Worm (Caenorhabditis elegans) whole organism, L3 larva: ENCODE data around the gene C34D10.5.
A peak's percentile ranks its signal among the peaks of the same experiment; 100 is the strongest.

Experiments
- R02D3.7 ChIP-seq: fragments of 150-350 bp; optimal IDR thresholded peaks from 2 replicates; lab custom pipeline; 2014; ENCODE audit warnings: missing biosample characterization, missing genetic modification characterization
- ZK546.5 ChIP-seq: sonication (generic microtip); optimal IDR thresholded peaks from 2 replicates; lab custom pipeline; 2017; ENCODE audit warnings: missing biosample characterization, missing genetic modification characterization
- aly-2 ChIP-seq: fragments of 150-350 bp; optimal IDR thresholded peaks from 2 replicates; lab custom pipeline; 2014; ENCODE audit warnings: missing biosample characterization, missing genetic modification characterization
- ama-1 ChIP-seq: fragments of 150-350 bp; optimal IDR thresholded peaks from 2 replicates; lab custom pipeline; 2018
- ceh-16 ChIP-seq: sonication (generic microtip); optimal IDR thresholded peaks from 2 replicates; lab custom pipeline; 2017; ENCODE audit warnings: missing biosample characterization, missing genetic modification characterization
- ceh-28 ChIP-seq: fragments of 150-350 bp; optimal IDR thresholded peaks from 2 replicates; lab custom pipeline; 2014; ENCODE audit warnings: missing biosample characterization, missing genetic modification reagents, missing genetic modification characterization
- ceh-82 ChIP-seq: fragments of 150-350 bp; optimal IDR thresholded peaks from 2 replicates; lab custom pipeline; 2014; ENCODE audit warnings: missing biosample characterization, missing genetic modification characterization
- ceh-9 ChIP-seq: sonication (generic microtip); optimal IDR thresholded peaks from 2 replicates; lab custom pipeline; 2018; ENCODE audit warnings: missing biosample characterization, missing genetic modification characterization
- daf-12 ChIP-seq: fragments of 150-350 bp; optimal IDR thresholded peaks from 2 replicates; lab custom pipeline; 2014; ENCODE audit warnings: missing biosample characterization, missing genetic modification reagents, missing genetic modification characterization
- egl-27 ChIP-seq: sonication (generic microtip); optimal IDR thresholded peaks from 4 replicates; lab custom pipeline; 2017; ENCODE audit warnings: missing biosample characterization, missing genetic modification reagents, missing genetic modification characterization
- egl-5 ChIP-seq: fragments of 150-350 bp; optimal IDR thresholded peaks from 2 replicates; lab custom pipeline; 2017; ENCODE audit warnings: missing biosample characterization, missing genetic modification reagents, missing genetic modification characterization, inconsistent platforms
- elt-1 ChIP-seq: fragments of 150-350 bp; optimal IDR thresholded peaks from 2 replicates; lab custom pipeline; 2014; ENCODE audit warnings: missing biosample characterization, missing genetic modification characterization
- elt-2 ChIP-seq: sonication (generic microtip); optimal IDR thresholded peaks from 2 replicates; lab custom pipeline; 2016; ENCODE audit warnings: missing genetic modification reagents, mild to moderate bottlenecking, missing genetic modification characterization, missing compliant biosample characterization
- elt-3 ChIP-seq, 3 experiments: fragments of 150-350 bp in 1 of 3; sonication (generic microtip) in 2 of 3; optimal IDR thresholded peaks; 2 replicates in 2 of 3; 4 replicates in 1 of 3; lab custom pipeline; 2014 to 2017; ENCODE audit warnings: missing biosample characterization in 3 of 3, missing genetic modification characterization in 3 of 3
- eor-1 ChIP-seq, 2 experiments: fragments of 150-350 bp; optimal IDR thresholded peaks; 2 replicates each; lab custom pipeline; 2014 to 2018; ENCODE audit warnings: missing biosample characterization in 2 of 2, missing genetic modification characterization in 2 of 2
- fkh-10 ChIP-seq: sonication (generic microtip); optimal IDR thresholded peaks from 2 replicates; lab custom pipeline; 2017; ENCODE audit warnings: missing biosample characterization, missing genetic modification reagents, missing genetic modification characterization
- fkh-2 ChIP-seq: fragments of 150-350 bp; optimal IDR thresholded peaks from 2 replicates; lab custom pipeline; 2014; ENCODE audit warnings: missing biosample characterization, missing genetic modification reagents, missing genetic modification characterization
- fos-1 ChIP-seq: fragments of 150-350 bp; optimal IDR thresholded peaks from 2 replicates; lab custom pipeline; 2014; ENCODE audit warnings: missing biosample characterization, missing genetic modification characterization
- hmg-11 ChIP-seq: sonication (generic microtip); optimal IDR thresholded peaks from 2 replicates; lab custom pipeline; 2016; ENCODE audit warnings: missing genetic modification characterization, missing compliant biosample characterization
- jun-1 ChIP-seq: fragments of 150-350 bp; optimal IDR thresholded peaks from 2 replicates; lab custom pipeline; 2014; ENCODE audit warnings: missing biosample characterization, missing genetic modification reagents, missing genetic modification characterization
- lin-15B ChIP-seq: fragments of 150-350 bp; optimal IDR thresholded peaks from 2 replicates; lab custom pipeline; 2014; ENCODE audit warnings: missing biosample characterization, missing genetic modification characterization
- lin-39 ChIP-seq: fragments of 150-350 bp; optimal IDR thresholded peaks from 2 replicates; lab custom pipeline; 2018; ENCODE audit warnings: missing biosample characterization, missing genetic modification reagents, missing genetic modification characterization
- lsy-12 ChIP-seq: sonication (generic microtip); optimal IDR thresholded peaks from 2 replicates; lab custom pipeline; 2016; ENCODE audit warnings: mild to moderate bottlenecking, missing genetic modification characterization, missing compliant biosample characterization
- mdl-1 ChIP-seq: fragments of 150-350 bp; optimal IDR thresholded peaks from 2 replicates; lab custom pipeline; 2014; ENCODE audit warnings: missing biosample characterization, missing genetic modification characterization
- mml-1 ChIP-seq: fragments of 150-350 bp; sonication (generic microtip); optimal IDR thresholded peaks from 3 replicates; lab custom pipeline; 2014; ENCODE audit warnings: missing biosample characterization, missing genetic modification characterization
- nfya-1 ChIP-seq: sonication (generic microtip); optimal IDR thresholded peaks from 2 replicates; lab custom pipeline; 2017; ENCODE audit warnings: missing genetic modification characterization, mild to moderate bottlenecking, missing compliant biosample characterization, antibody characterized with exemption, moderate library complexity; ENCODE audit not compliant: insufficient read depth
- nhr-11 ChIP-seq: fragments of 150-350 bp; optimal IDR thresholded peaks from 2 replicates; lab custom pipeline; 2014; ENCODE audit warnings: missing biosample characterization, missing genetic modification characterization
- nhr-12 ChIP-seq: fragments of 150-350 bp; optimal IDR thresholded peaks from 2 replicates; lab custom pipeline; 2014; ENCODE audit warnings: missing biosample characterization, missing genetic modification characterization
- nhr-23 ChIP-seq: fragments of 150-350 bp; optimal IDR thresholded peaks from 2 replicates; lab custom pipeline; 2014; ENCODE audit warnings: missing biosample characterization, missing genetic modification reagents, missing genetic modification characterization
- nhr-237 ChIP-seq: fragments of 150-350 bp; optimal IDR thresholded peaks from 2 replicates; lab custom pipeline; 2014; ENCODE audit warnings: missing biosample characterization, missing genetic modification characterization
- nhr-25 ChIP-seq: sonication (generic microtip); optimal IDR thresholded peaks from 2 replicates; lab custom pipeline; 2017; ENCODE audit warnings: missing biosample characterization, missing genetic modification characterization
- nhr-28 ChIP-seq: fragments of 150-350 bp; optimal IDR thresholded peaks from 2 replicates; lab custom pipeline; 2014; ENCODE audit warnings: missing biosample characterization, missing genetic modification characterization
- nhr-43 ChIP-seq: sonication (generic microtip); optimal IDR thresholded peaks from 2 replicates; lab custom pipeline; 2016; ENCODE audit warnings: mild to moderate bottlenecking, missing genetic modification characterization, missing compliant biosample characterization; ENCODE audit not compliant: poor library complexity, severe bottlenecking
- nhr-67 ChIP-seq: fragments of 150-350 bp; optimal IDR thresholded peaks from 2 replicates; lab custom pipeline; 2014; ENCODE audit warnings: missing biosample characterization, missing genetic modification characterization
- nhr-76 ChIP-seq: fragments of 150-350 bp; sonication (generic microtip); optimal IDR thresholded peaks from 5 replicates; lab custom pipeline; 2014; ENCODE audit warnings: missing biosample characterization, missing genetic modification characterization
- nhr-77 ChIP-seq: fragments of 150-350 bp; optimal IDR thresholded peaks from 2 replicates; lab custom pipeline; 2014; ENCODE audit warnings: missing biosample characterization, missing genetic modification characterization
- pha-4 ChIP-seq: fragments of 150-350 bp; optimal IDR thresholded peaks from 2 replicates; lab custom pipeline; 2014; ENCODE audit warnings: missing biosample characterization, missing genetic modification reagents, missing genetic modification characterization
- pqm-1 ChIP-seq: fragments of 150-350 bp; optimal IDR thresholded peaks from 2 replicates; lab custom pipeline; 2017; ENCODE audit warnings: missing biosample characterization, missing genetic modification characterization, inconsistent platforms
- sea-2 ChIP-seq: fragments of 150-350 bp; sonication (generic microtip); optimal IDR thresholded peaks from 4 replicates; lab custom pipeline; 2014; ENCODE audit warnings: missing biosample characterization, missing genetic modification reagents, missing genetic modification characterization
- skn-1 ChIP-seq: fragments of 150-350 bp; optimal IDR thresholded peaks from 2 replicates; lab custom pipeline; 2014; ENCODE audit warnings: missing biosample characterization, missing genetic modification characterization
- snpc-4 ChIP-seq: fragments of 150-350 bp; optimal IDR thresholded peaks from 2 replicates; lab custom pipeline; 2014; ENCODE audit warnings: missing biosample characterization, missing genetic modification characterization
- tbx-2 ChIP-seq: sonication (generic microtip); optimal IDR thresholded peaks from 2 replicates; lab custom pipeline; 2016; ENCODE audit warnings: mild to moderate bottlenecking, missing genetic modification characterization, missing compliant biosample characterization
- unc-39 ChIP-seq: sonication (generic microtip); optimal IDR thresholded peaks from 4 replicates; lab custom pipeline; 2017; ENCODE audit warnings: missing biosample characterization, missing genetic modification characterization
- unc-62 ChIP-seq: fragments of 150-350 bp; sonication (generic microtip); optimal IDR thresholded peaks from 4 replicates; lab custom pipeline; 2014; ENCODE audit warnings: missing biosample characterization, missing genetic modification reagents, missing genetic modification characterization
- zag-1 ChIP-seq: fragments of 150-350 bp; optimal IDR thresholded peaks from 2 replicates; lab custom pipeline; 2014; ENCODE audit warnings: missing biosample characterization, missing genetic modification characterization
- ztf-11 ChIP-seq: fragments of 150-350 bp; optimal IDR thresholded peaks from 2 replicates; lab custom pipeline; 2014; ENCODE audit warnings: missing biosample characterization, missing genetic modification characterization
- ztf-4 ChIP-seq: fragments of 150-350 bp; optimal IDR thresholded peaks from 2 replicates; lab custom pipeline; 2014; ENCODE audit warnings: missing biosample characterization, missing genetic modification characterization

C34D10.5 gene

DNA sequence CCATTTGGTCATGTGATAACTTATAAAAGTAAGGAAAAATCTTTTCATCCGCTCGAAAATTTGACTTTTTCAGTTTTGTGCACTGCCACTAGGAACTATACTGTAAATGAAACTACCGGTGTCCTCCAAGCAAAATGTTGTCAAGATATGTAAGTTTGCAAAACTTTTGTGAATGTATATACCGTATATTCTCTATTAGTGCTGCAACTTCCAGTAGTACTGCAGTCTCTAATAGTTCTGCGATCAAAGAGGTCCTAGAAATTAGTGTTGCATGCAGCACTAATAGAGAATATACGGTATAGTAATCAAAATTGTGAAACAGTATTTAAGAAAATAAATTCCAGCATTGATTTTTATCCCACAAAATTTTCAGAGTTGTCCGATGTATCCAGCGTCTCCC is 12.2 kb downstream of the C34D10.5 start:
- no peak for TF ChIP-seq nhr-23 (tag; lab: Kevin White, UChicago)
- TF ChIP-seq lsy-12 = no peak
- TF ChIP-seq unc-39 (tag; lab: Kevin White, UChicago) = no peak
- TF ChIP-seq nhr-77 (tag; lab: Kevin White, UChicago) = no peak
- no peak for TF ChIP-seq pha-4 (tag; lab: Kevin White, UChicago)
- TF ChIP-seq egl-27 = no peak
- TF ChIP-seq lin-15B (tag; lab: Kevin White, UChicago) = no peak
- no peak for TF ChIP-seq elt-1 (tag; lab: Kevin White, UChicago)
- no peak for TF ChIP-seq ceh-82 (tag; lab: Kevin White, UChicago)
- no peak for TF ChIP-seq ceh-16 (tag; lab: Kevin White, UChicago)
- no peak for TF ChIP-seq skn-1 (tag; lab: Kevin White, UChicago)
- no peak for TF ChIP-seq nhr-237 (tag; lab: Kevin White, UChicago)
- no peak for TF ChIP-seq sea-2 (GFP tag; lab: Kevin White, UChicago)
- no peak for TF ChIP-seq nhr-67 (tag; lab: Kevin White, UChicago)
- TF ChIP-seq unc-62 (GFP tag; lab: Kevin White, UChicago) = no peak
- no peak for TF ChIP-seq ama-1 (lab: Kevin White, UChicago)
- TF ChIP-seq eor-1 (tag; optimal IDR thresholded peaks at IDR 0.05; lab: Kevin White, UChicago) = no peak

DNA sequence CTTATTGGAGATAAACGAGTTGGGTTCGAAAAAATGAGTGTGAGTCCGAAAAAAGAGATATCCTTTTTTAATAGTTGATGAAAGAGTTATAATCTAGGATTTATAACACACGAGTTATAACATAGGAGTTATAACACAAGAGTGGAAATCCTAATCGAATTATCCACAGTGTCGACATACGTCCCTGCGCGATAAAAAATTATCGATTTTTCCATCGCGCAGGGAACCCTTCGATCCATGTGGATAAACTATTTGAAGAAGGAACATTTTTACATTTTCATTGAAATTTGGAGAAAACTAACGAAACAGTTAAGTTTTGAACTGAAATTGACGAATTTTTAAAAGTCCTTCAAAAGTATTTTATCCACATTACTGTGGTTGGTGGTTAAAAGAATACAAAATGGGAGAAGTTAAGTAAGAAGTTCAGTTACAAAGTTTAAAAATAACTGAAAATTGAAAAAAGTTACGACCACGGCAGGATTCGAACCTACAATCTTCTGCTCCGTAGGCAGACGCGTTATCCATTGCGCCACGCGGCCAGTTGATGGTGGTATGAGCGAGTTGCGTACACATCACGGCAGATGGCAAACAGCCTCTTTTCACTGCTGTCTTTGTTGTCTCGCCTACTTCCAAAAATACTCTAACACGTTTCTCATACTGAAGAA is 18.5 kb downstream of the C34D10.5 start:
- peak; percentile 36 for TF ChIP-seq nhr-12
- peak; percentile 66 for TF ChIP-seq ZK546.5 (tag; lab: Kevin White, UChicago)
- peak; percentile 75 to 97 (median 90) for TF ChIP-seq elt-3 (tag; optimal IDR thresholded peaks at IDR 0.05; lab: Kevin White, UChicago)
- TF ChIP-seq egl-5 (tag; lab: Kevin White, UChicago) = peak; percentile 59
- TF ChIP-seq fkh-2 = peak; percentile 24
- peak; percentile 99 for TF ChIP-seq tbx-2 (tag; lab: Kevin White, UChicago)
- TF ChIP-seq elt-1 (tag; lab: Kevin White, UChicago) = peak; percentile 90
- peak; percentile 99 for TF ChIP-seq nhr-11 (tag; lab: Kevin White, UChicago)
- peak; percentile 100 for TF ChIP-seq ceh-28
- peak; percentile 91 for TF ChIP-seq unc-62 (GFP tag; lab: Kevin White, UChicago)
- peak; percentile 65 for TF ChIP-seq nhr-237 (tag; lab: Kevin White, UChicago)
- peak; percentile 84 for TF ChIP-seq mdl-1 (tag; lab: Kevin White, UChicago)
- peak; percentile 72 for TF ChIP-seq daf-12
- TF ChIP-seq sea-2 (GFP tag; lab: Kevin White, UChicago) = no peak
- TF ChIP-seq snpc-4 (tag; lab: Kevin White, UChicago) = peak; percentile 96
- TF ChIP-seq nfya-1 (tag; lab: Kevin White, UChicago) = peak; percentile 96
- TF ChIP-seq fkh-10 (GFP tag; lab: Kevin White, UChicago) = peak; percentile 94
- TF ChIP-seq mml-1 (tag; lab: Kevin White, UChicago) = no peak
- TF ChIP-seq ceh-82 (tag; lab: Kevin White, UChicago) = peak; percentile 98
- TF ChIP-seq aly-2 (tag; lab: Kevin White, UChicago) = peak; percentile 92
- TF ChIP-seq hmg-11 = peak; percentile 93
- peak; percentile 99 for TF ChIP-seq jun-1 (tag; lab: Kevin White, UChicago)
- TF ChIP-seq ceh-16 (tag; lab: Kevin White, UChicago) = peak; percentile 80
- TF ChIP-seq lsy-12 = peak; percentile 97
- TF ChIP-seq ama-1 (lab: Kevin White, UChicago) = no peak
- peak; percentile 99 for TF ChIP-seq nhr-43
- TF ChIP-seq nhr-23 (tag; lab: Kevin White, UChicago) = peak; percentile 100
- peak; percentile 94 for TF ChIP-seq pqm-1 (tag; lab: Kevin White, UChicago)
- peak; percentile 91 for TF ChIP-seq egl-27
- TF ChIP-seq unc-39 (tag; lab: Kevin White, UChicago) = no peak
- peak; percentile 98 for TF ChIP-seq skn-1 (tag; lab: Kevin White, UChicago)
- TF ChIP-seq nhr-28 = peak; percentile 94
- TF ChIP-seq ceh-9 (tag; lab: Kevin White, UChicago) = no peak
- TF ChIP-seq elt-2 = peak; percentile 84
- peak; percentile 98 for TF ChIP-seq nhr-77 (tag; lab: Kevin White, UChicago)
- peak; percentile 88 for TF ChIP-seq fos-1
- no peak for TF ChIP-seq nhr-67 (tag; lab: Kevin White, UChicago)
- TF ChIP-seq lin-15B (tag; lab: Kevin White, UChicago) = peak; percentile 24
- TF ChIP-seq zag-1 (tag; lab: Kevin White, UChicago) = peak; percentile 94
- TF ChIP-seq lin-39 (tag; lab: Kevin White, UChicago) = peak; percentile 96
- TF ChIP-seq eor-1 (tag; optimal IDR thresholded peaks at IDR 0.05; lab: Kevin White, UChicago) = peak in 1 of 2 experiments; percentile 87
- peak; percentile 96 for TF ChIP-seq pha-4 (tag; lab: Kevin White, UChicago)
- TF ChIP-seq ztf-11 (tag; lab: Kevin White, UChicago) = peak; percentile 68
- peak; percentile 91 for TF ChIP-seq nhr-76 (tag; lab: Kevin White, UChicago)
- peak; percentile 92 for TF ChIP-seq R02D3.7
- peak; percentile 94 for TF ChIP-seq ztf-4 (tag; lab: Kevin White, UChicago)
- TF ChIP-seq nhr-25 = peak; percentile 99
